Fruit fly (Drosophila melanogaster): ENCODE data around the gene eIF4G2.

The eIF4G2 gene

dm6 chr3R:23781466-23781935, 37.5 kb downstream of the eIF4G2 start, which contains the start of the genes Nup98-96 and mbc (continued):
- TF ChIP-seq Blimp-1 (GFP tag; optimal IDR thresholded peaks at IDR 0.05) (peak; percentile 6), Sox15 (GFP tag; optimal IDR thresholded peaks at IDR 0.05) (peak; percentile 91), CG11294 (GFP tag; IDR thresholded peaks at IDR 0.05) (peak; percentile 18; the same call in 1 of the 2 replicates), CG3919 (GFP tag; optimal IDR thresholded peaks at IDR 0.05) (peak; percentile 81), Ets96B (tag; optimal IDR thresholded peaks at IDR 0.05) (peak; percentile 72), Met (GFP tag; optimal IDR thresholded peaks at IDR 0.05) (peak; percentile 86), dsx (GFP tag; optimal IDR thresholded peaks at IDR 0.05; ENCODE audit: poor library complexity, severe bottlenecking) (peak; percentile 48), CG4318 (GFP tag; optimal IDR thresholded peaks at IDR 0.05) (peak; percentile 77), svp (GFP tag) (peak; percentile 92), dac (GFP tag; optimal IDR thresholded peaks at IDR 0.05) (peak; percentile 78), pdm3 (GFP tag; optimal IDR thresholded peaks at IDR 0.05) (peak; percentile 86), CG1621 (tag; optimal IDR thresholded peaks at IDR 0.05) (peak; percentile 77), ss (GFP tag; optimal IDR thresholded peaks at IDR 0.05) (peak; percentile 53 to 73), Gug (GFP tag; IDR thresholded peaks at IDR 0.05) (peak; percentile 79), Lpt (GFP tag; optimal IDR thresholded peaks at IDR 0.05) (peak; percentile 55), CG11902 (GFP tag; optimal IDR thresholded peaks at IDR 0.05) (peak; percentile 89), CG8632 (GFP tag; optimal IDR thresholded peaks at IDR 0.05) (peak; percentile 60), acj6 (GFP tag; optimal IDR thresholded peaks at IDR 0.05) (peak; percentile 86), CG10631 (GFP tag; optimal IDR thresholded peaks at IDR 0.05) (peak; percentile 84), fd59A (GFP tag; optimal IDR thresholded peaks at IDR 0.05) (peak; percentile 64), CG32006 (GFP tag; optimal IDR thresholded peaks at IDR 0.05) (peak; percentile 79), spab (GFP tag; optimal IDR thresholded peaks at IDR 0.05) (peak; percentile 22)

dm6 chr3R:23780757-23781156, 38.3 kb downstream of the eIF4G2 start:
- no peak for TF ChIP-seq acj6 (GFP tag; optimal IDR thresholded peaks at IDR 0.05)
- no peak for TF ChIP-seq CG9139 (GFP tag; optimal IDR thresholded peaks at IDR 0.05)
- no peak for TF ChIP-seq fd59A (GFP tag; optimal IDR thresholded peaks at IDR 0.05)
- TF ChIP-seq Ets21C (GFP tag; optimal IDR thresholded peaks at IDR 0.05), result no peak
- no peak for TF ChIP-seq achi (GFP tag; optimal IDR thresholded peaks at IDR 0.05)
- no peak for TF ChIP-seq CG10669 (GFP tag; optimal IDR thresholded peaks at IDR 0.05)
- no peak for TF ChIP-seq CG10631 (GFP tag; optimal IDR thresholded peaks at IDR 0.05)
- TF ChIP-seq CG8319 (GFP tag; optimal IDR thresholded peaks at IDR 0.05), result no peak
- no peak for TF ChIP-seq CG6276 (GFP tag; optimal IDR thresholded peaks at IDR 0.05)
- TF ChIP-seq CG6854 (GFP tag; optimal IDR thresholded peaks at IDR 0.05), result no peak
- no peak for TF ChIP-seq CG11902 (GFP tag; optimal IDR thresholded peaks at IDR 0.05)
- TF ChIP-seq Eip78C (GFP tag), result no peak
- TF ChIP-seq ss (GFP tag; optimal IDR thresholded peaks at IDR 0.05), result no peak
- TF ChIP-seq Sox14 (GFP tag; optimal IDR thresholded peaks at IDR 0.05), result no peak
- TF ChIP-seq eg (GFP tag; IDR thresholded peaks at IDR 0.05), result no peak
- no peak for TF ChIP-seq Blimp-1 (GFP tag; optimal IDR thresholded peaks at IDR 0.05)
- no peak for TF ChIP-seq cyc (GFP tag; optimal IDR thresholded peaks at IDR 0.05)
- no peak for TF ChIP-seq fkh (GFP tag; optimal IDR thresholded peaks at IDR 0.05)

- no peak for TF ChIP-seq pdm3 (GFP tag; optimal IDR thresholded peaks at IDR 0.05)
- TF ChIP-seq vri (GFP tag; optimal IDR thresholded peaks at IDR 0.05), result peak; percentile 97
Measured at dm6 chr3R:23773610-23774364, 45.2 kb downstream of the eIF4G2 start, which contains the start of gene CG10208. TSS of gene CG10208 (minus strand) at chr3R:23774127.

Measured in whole organism, prepupa.